Worm (Caenorhabditis elegans): ENCODE data around the gene C18D11.10.

DNA sequence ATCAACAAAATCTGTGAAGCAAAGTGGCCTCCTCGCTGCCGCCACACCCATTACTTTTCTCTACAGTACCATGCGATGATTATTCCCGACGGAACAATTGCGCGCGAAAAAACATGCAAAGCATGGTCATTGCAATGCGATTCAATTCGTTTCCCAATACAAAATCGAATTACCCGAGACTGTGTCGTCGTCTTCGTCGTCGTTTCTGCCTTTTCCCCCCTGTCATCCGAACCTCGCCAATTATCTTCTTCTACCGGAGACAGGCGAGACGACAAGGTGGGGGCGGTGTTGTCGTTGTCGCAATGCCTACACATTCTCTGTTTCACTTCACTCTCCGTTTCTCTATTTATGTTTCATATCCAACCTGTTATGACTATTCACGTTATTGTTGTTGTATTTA lies 4.3 kb downstream of the C18D11.10 start:
- TF ChIP-seq ztf-1 (GFP tag; conservative IDR thresholded peaks at IDR 0.05) (no peak), elt-3 (tag; optimal IDR thresholded peaks at IDR 0.05) (no peak), blmp-1 (tag; optimal IDR thresholded peaks at IDR 0.05; ENCODE audit: insufficient read depth) (no peak), crh-2 (tag; optimal IDR thresholded peaks at IDR 0.05) (no peak), elt-1 (tag; optimal IDR thresholded peaks at IDR 0.05) (no peak), nhr-23 (tag; optimal IDR thresholded peaks at IDR 0.05) (no peak), nhr-11 (tag; optimal IDR thresholded peaks at IDR 0.05) (no peak)
